Worm (Caenorhabditis elegans) whole organism, mixed stage, embryonic: ENCODE measurements around the gene rfc-1.

Experiments used
- bed-3 ChIP-seq: fragments of 200-800 bp; sonication (Bioruptor generic); optimal IDR thresholded peaks from 3 replicates; lab custom pipeline; 2018; ENCODE audit warnings: mild to moderate bottlenecking, missing genetic modification characterization, moderate library complexity, missing compliant biosample characterization
- blmp-1 ChIP-seq: fragments of 150-350 bp; optimal IDR thresholded peaks from 2 replicates; lab custom pipeline; 2014; ENCODE audit warnings: missing biosample characterization, missing genetic modification characterization
- ceh-39 ChIP-seq: fragments of 150-350 bp; optimal IDR thresholded peaks from 2 replicates; lab custom pipeline; 2014; ENCODE audit warnings: missing biosample characterization, missing genetic modification characterization
- ceh-43 ChIP-seq: fragments of 200-800 bp; sonication (Bioruptor generic); optimal IDR thresholded peaks from 2 replicates; lab custom pipeline; 2018; ENCODE audit warnings: mild to moderate bottlenecking, missing genetic modification characterization, moderate library complexity, missing compliant biosample characterization
- ceh-83 ChIP-seq: fragments of 200-800 bp; sonication (Bioruptor generic); optimal IDR thresholded peaks from 2 replicates; lab custom pipeline; 2018; ENCODE audit warnings: mild to moderate bottlenecking, missing genetic modification characterization, missing compliant biosample characterization
- ces-1 ChIP-seq: fragments of 150-350 bp; optimal IDR thresholded peaks from 2 replicates; lab custom pipeline; 2014; ENCODE audit warnings: missing biosample characterization, missing genetic modification reagents, missing genetic modification characterization
- cnd-1 ChIP-seq: fragments of 200-800 bp; sonication (Bioruptor generic); optimal IDR thresholded peaks from 2 replicates; lab custom pipeline; 2018; ENCODE audit warnings: mild to moderate bottlenecking, missing genetic modification characterization, missing compliant biosample characterization
- flh-1 ChIP-seq: fragments of 200-800 bp; sonication (Bioruptor generic); optimal IDR thresholded peaks from 2 replicates; lab custom pipeline; 2018; ENCODE audit warnings: mild to moderate bottlenecking, missing genetic modification characterization, moderate library complexity, missing compliant biosample characterization
- ham-2 ChIP-seq: fragments of 200-800 bp; sonication (Bioruptor generic); optimal IDR thresholded peaks from 2 replicates; lab custom pipeline; 2018; ENCODE audit warnings: mild to moderate bottlenecking, missing genetic modification characterization, missing compliant biosample characterization
- hlh-1 ChIP-seq: fragments of 150-350 bp; optimal IDR thresholded peaks from 2 replicates; lab custom pipeline; 2014; ENCODE audit warnings: missing biosample characterization, missing genetic modification reagents, missing genetic modification characterization
- lin-13 ChIP-seq: fragments of 150-350 bp; optimal IDR thresholded peaks from 2 replicates; lab custom pipeline; 2014; ENCODE audit warnings: missing biosample characterization, missing genetic modification characterization
- lsy-2 ChIP-seq: fragments of 150-350 bp; optimal IDR thresholded peaks from 2 replicates; lab custom pipeline; 2014; ENCODE audit warnings: missing biosample characterization, missing genetic modification characterization
- mab-5 ChIP-seq: fragments of 150-350 bp; optimal IDR thresholded peaks from 2 replicates; lab custom pipeline; 2014; ENCODE audit warnings: missing biosample characterization, missing genetic modification characterization
- mep-1 ChIP-seq: fragments of 150-350 bp; optimal IDR thresholded peaks from 2 replicates; lab custom pipeline; 2017; ENCODE audit warnings: missing biosample characterization, missing genetic modification reagents, missing genetic modification characterization, inconsistent platforms
- mls-2 ChIP-seq: sonication (generic microtip); optimal IDR thresholded peaks from 2 replicates; lab custom pipeline; 2016; ENCODE audit warnings: mild to moderate bottlenecking, missing genetic modification characterization, moderate library complexity, missing compliant biosample characterization
- nhr-12 ChIP-seq: fragments of 150-350 bp; optimal IDR thresholded peaks from 2 replicates; lab custom pipeline; 2014; ENCODE audit warnings: missing biosample characterization, missing genetic modification characterization
- nhr-2 ChIP-seq: fragments of 150-350 bp; optimal IDR thresholded peaks from 2 replicates; lab custom pipeline; 2014; ENCODE audit warnings: missing biosample characterization, missing genetic modification characterization
- nhr-28 ChIP-seq: fragments of 150-350 bp; optimal IDR thresholded peaks from 2 replicates; lab custom pipeline; 2014; ENCODE audit warnings: missing biosample characterization, missing genetic modification characterization
- nhr-76 ChIP-seq: sonication (generic microtip); optimal IDR thresholded peaks from 2 replicates; lab custom pipeline; 2017; ENCODE audit warnings: missing biosample characterization, missing genetic modification characterization
- sem-2 ChIP-seq: fragments of 200-800 bp; sonication (Bioruptor generic); optimal IDR thresholded peaks from 2 replicates; lab custom pipeline; 2018; ENCODE audit warnings: mild to moderate bottlenecking, missing genetic modification characterization, missing compliant biosample characterization
- snpc-4 ChIP-seq: fragments of 150-350 bp; optimal IDR thresholded peaks from 2 replicates; lab custom pipeline; 2014; ENCODE audit warnings: missing biosample characterization, missing genetic modification characterization
- sptf-1 ChIP-seq: sonication (generic microtip); optimal IDR thresholded peaks from 2 replicates; lab custom pipeline; 2017; ENCODE audit warnings: mild to moderate bottlenecking, missing genetic modification characterization, moderate library complexity, missing compliant biosample characterization
- tbx-8 ChIP-seq: fragments of 200-800 bp; sonication (Bioruptor generic); optimal IDR thresholded peaks from 2 replicates; lab custom pipeline; 2018; ENCODE audit warnings: mild to moderate bottlenecking, missing genetic modification characterization, moderate library complexity, missing compliant biosample characterization
- unc-120 ChIP-seq: sonication (generic microtip); optimal IDR thresholded peaks from 2 replicates; lab custom pipeline; 2017; ENCODE audit warnings: missing genetic modification characterization, missing compliant biosample characterization; ENCODE audit not compliant: poor library complexity, severe bottlenecking
- unc-39 ChIP-seq: fragments of 150-350 bp; optimal IDR thresholded peaks from 2 replicates; lab custom pipeline; 2014; ENCODE audit warnings: missing biosample characterization, missing genetic modification characterization
- unc-62 ChIP-seq: fragments of 150-350 bp; optimal IDR thresholded peaks from 2 replicates; lab custom pipeline; 2014; ENCODE audit warnings: missing biosample characterization, missing genetic modification reagents, missing genetic modification characterization
- zip-8 ChIP-seq: fragments of 150-350 bp; optimal IDR thresholded peaks from 2 replicates; lab custom pipeline; 2014; ENCODE audit warnings: missing biosample characterization, missing genetic modification characterization
- ztf-11 ChIP-seq: fragments of 150-350 bp; optimal IDR thresholded peaks from 2 replicates; lab custom pipeline; 2014; ENCODE audit warnings: missing biosample characterization, missing genetic modification characterization

rfc-1 gene

ce11 chrV:14603755-14604154 lies 42.0 kb downstream of the rfc-1 start:
- TF ChIP-seq lin-13: no peak
- no peak for TF ChIP-seq unc-62 (GFP tag; lab: Kevin White, UChicago)
- TF ChIP-seq snpc-4 (tag; lab: Kevin White, UChicago): no peak

ce11 chrV:14599972-14600371 lies 45.8 kb downstream of the rfc-1 start, which contains the start of gene glb-22:
TSS of gene glb-22 (plus strand) at chrV:14600272.
- no peak for TF ChIP-seq ceh-43 (GFP tag; lab: Kevin White, UChicago)
- TF ChIP-seq tbx-8 (GFP tag; lab: Kevin White, UChicago): no peak

ce11 chrV:14597681-14598184 lies 48.0 kb downstream of the rfc-1 start, which contains the start of gene R11H6.2:
TSS of gene R11H6.2 (plus strand) at chrV:14598006.
- no peak for TF ChIP-seq lsy-2 (tag; lab: Kevin White, UChicago)
- no peak for TF ChIP-seq nhr-28 (tag; lab: Kevin White, UChicago)
- no peak for TF ChIP-seq cnd-1 (tag; lab: Kevin White, UChicago)
- no peak for TF ChIP-seq sem-2 (GFP tag; lab: Kevin White, UChicago)
- no peak for TF ChIP-seq nhr-12
- peak; percentile 60 for TF ChIP-seq mep-1 (tag; lab: Kevin White, UChicago)
- TF ChIP-seq ces-1 (GFP tag; lab: Kevin White, UChicago): no peak
- TF ChIP-seq nhr-2 (tag; lab: Kevin White, UChicago): no peak

DNA sequence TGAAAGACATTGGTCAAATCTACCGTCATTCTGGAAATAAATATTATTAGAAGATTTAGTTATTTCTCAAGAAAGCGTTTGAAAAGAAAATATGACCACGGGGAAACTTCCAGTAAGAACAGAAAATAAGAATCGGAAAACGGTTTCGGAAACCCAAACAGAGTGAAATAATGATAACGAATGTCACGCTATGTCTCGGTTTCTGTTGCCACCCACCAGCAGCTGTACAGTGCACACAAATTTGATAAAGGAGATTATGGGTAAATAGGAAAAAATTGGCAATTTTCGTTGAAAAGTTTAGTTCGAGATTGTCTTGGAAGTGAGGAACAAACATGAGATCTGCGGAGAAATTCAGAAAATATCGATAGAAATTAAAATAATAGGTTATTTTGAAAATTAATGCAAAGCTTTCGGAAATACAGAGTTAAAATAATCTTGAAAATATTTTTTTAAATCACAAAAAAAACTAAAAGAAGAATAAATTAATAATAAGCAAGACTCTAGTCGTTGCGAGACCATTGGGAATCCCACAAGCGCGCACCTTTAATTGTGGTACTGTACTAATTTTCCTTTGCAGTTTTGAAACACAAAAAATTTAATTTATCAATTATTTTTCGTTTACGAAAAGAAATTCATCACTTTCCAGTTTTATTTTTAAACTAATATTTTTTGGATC lies 48.6 kb downstream of the rfc-1 start, which contains the start of gene pes-9:
Gene pes-9, minus strand, starts transcription at position 30 of the 676 bp plus-strand sequence.
- no peak for TF ChIP-seq lsy-2 (tag; lab: Kevin White, UChicago)
- TF ChIP-seq mls-2 (tag; lab: Kevin White, UChicago): no peak
- TF ChIP-seq nhr-76 (tag; lab: Kevin White, UChicago): no peak
- TF ChIP-seq unc-39 (tag; lab: Kevin White, UChicago): no peak
- no peak for TF ChIP-seq ceh-43 (GFP tag; lab: Kevin White, UChicago)

ce11 chrV:14595984-14596383 lies 49.8 kb downstream of the rfc-1 start:
- TF ChIP-seq zip-8 (tag; lab: Kevin White, UChicago): no peak
- no peak for TF ChIP-seq lsy-2 (tag; lab: Kevin White, UChicago)
- TF ChIP-seq ceh-43 (GFP tag; lab: Kevin White, UChicago): no peak
- no peak for TF ChIP-seq unc-120 (tag; lab: Kevin White, UChicago)
- TF ChIP-seq nhr-76 (tag; lab: Kevin White, UChicago): no peak
- TF ChIP-seq mab-5 (tag; lab: Kevin White, UChicago): no peak
- TF ChIP-seq hlh-1 (tag; lab: Kevin White, UChicago): no peak
- TF ChIP-seq, all 35 proteins: peak for 0

DNA sequence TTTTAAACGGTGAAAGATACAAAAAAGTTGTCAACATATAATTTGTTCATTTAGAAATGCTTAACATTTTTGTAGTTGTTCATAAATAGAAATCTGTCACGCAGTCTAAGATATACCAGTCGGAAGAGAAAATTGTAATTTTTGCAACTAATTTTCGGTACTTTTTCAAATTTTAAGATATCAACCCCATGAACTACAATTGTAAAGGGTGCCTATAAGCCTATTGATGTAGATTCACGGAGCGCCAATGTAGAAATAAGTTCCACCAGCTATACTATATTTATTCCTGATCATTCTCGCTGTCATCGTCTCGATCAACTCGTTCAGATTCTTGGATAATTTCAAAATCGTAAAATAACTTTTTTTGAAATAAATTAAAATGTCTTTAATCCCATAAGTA lies 50.8 kb downstream of the rfc-1 start:
- TF ChIP-seq ceh-43 (GFP tag; lab: Kevin White, UChicago) (no peak), blmp-1 (no peak), ztf-11 (tag; lab: Kevin White, UChicago) (no peak), flh-1 (no peak), snpc-4 (tag; lab: Kevin White, UChicago) (no peak), nhr-12 (no peak), sptf-1 (tag; lab: Kevin White, UChicago) (no peak), lin-13 (no peak), unc-120 (tag; lab: Kevin White, UChicago) (no peak), ham-2 (GFP tag; lab: Kevin White, UChicago) (no peak), mep-1 (tag; lab: Kevin White, UChicago) (no peak), hlh-1 (tag; lab: Kevin White, UChicago) (no peak), nhr-2 (tag; lab: Kevin White, UChicago) (no peak), nhr-76 (tag; lab: Kevin White, UChicago) (no peak), bed-3 (GFP tag; lab: Kevin White, UChicago) (no peak), ceh-83 (GFP tag; lab: Kevin White, UChicago) (no peak), cnd-1 (tag; lab: Kevin White, UChicago) (no peak), ceh-39 (no peak)
